Worm (Caenorhabditis elegans): ENCODE data around the gene atat-2.

ce11 chrX:5859161-5859560 is 10.3 kb downstream of the atat-2 start:
- TF ChIP-seq dao-5 (tag; optimal IDR thresholded peaks at IDR 0.05) = no peak
- no peak for TF ChIP-seq him-1 (tag; optimal IDR thresholded peaks at IDR 0.05)
